Worm (Caenorhabditis elegans) whole organism, L4 larva: Measurements from ENCODE around the gene rpn-6.2.

Source experiments
- D1046.2 ChIP-seq: fragments of 200-800 bp; sonication (Bioruptor generic); IDR thresholded peaks from 2 replicates; pipeline ENCODE4 v1.3.6; 2022; ENCODE audit warnings: missing genetic modification characterization, missing compliant biosample characterization
- F26F4.8 ChIP-seq: fragments of 200-800 bp; sonication (Bioruptor generic); conservative IDR thresholded peaks from 2 replicates; pipeline ENCODE4 v1.3.6; 2022; ENCODE audit warnings: missing genetic modification characterization, missing compliant biosample characterization
- F44E2.7 ChIP-seq: fragments of 200-800 bp; sonication (Bioruptor generic); IDR thresholded peaks from 2 replicates; pipeline ENCODE4 v2.1.2; 2022; ENCODE audit warnings: missing genetic modification characterization, missing compliant biosample characterization
- F49E8.2 ChIP-seq: sonication (generic microtip); optimal IDR thresholded peaks from 2 replicates; lab custom pipeline; 2016; ENCODE audit warnings: missing compliant biosample characterization, mild to moderate bottlenecking, missing genetic modification characterization, borderline replicate concordance
- T20F7.1 ChIP-seq: fragments of 200-800 bp; sonication (Bioruptor generic); optimal IDR thresholded peaks from 2 replicates; lab custom pipeline; 2018; ENCODE audit warnings: mild to moderate bottlenecking, missing genetic modification characterization, missing compliant biosample characterization
- T26A8.4 ChIP-seq: fragments of 200-800 bp; sonication (Bioruptor generic); IDR thresholded peaks from 2 replicates; pipeline ENCODE4 v1.3.6; 2022; ENCODE audit warnings: missing genetic modification characterization, missing compliant biosample characterization
- Y48G9A.11 ChIP-seq: fragments of 200-800 bp; sonication (Bioruptor generic); IDR thresholded peaks from 2 replicates; pipeline ENCODE4 v1.3.6; 2022; ENCODE audit warnings: missing genetic modification reagents, missing genetic modification characterization, missing compliant biosample characterization
- ama-1 ChIP-seq: fragments of 150-350 bp; optimal IDR thresholded peaks from 2 replicates; lab custom pipeline; 2014; ENCODE audit warnings: inconsistent platforms, mixed read lengths
- ces-1 ChIP-seq: fragments of 150-350 bp; sonication (generic microtip); optimal IDR thresholded peaks from 4 replicates; lab custom pipeline; 2014; ENCODE audit warnings: missing biosample characterization, missing genetic modification reagents, missing genetic modification characterization
- ctbp-1 ChIP-seq: fragments of 200-800 bp; sonication (Bioruptor generic); IDR thresholded peaks from 2 replicates; pipeline ENCODE4 v1.3.6; 2022; ENCODE audit warnings: missing genetic modification reagents, missing genetic modification characterization, missing compliant biosample characterization
- daf-16 ChIP-seq, 3 experiments: sonication (generic microtip); optimal IDR thresholded peaks; 2 replicates each; lab custom pipeline; 2016 to 2017; ENCODE audit warnings: missing genetic modification characterization in 3 of 3, missing genetic modification reagents in 3 of 3, mild to moderate bottlenecking in 2 of 3, missing compliant biosample characterization in 2 of 3, missing biosample characterization in 1 of 3, moderate library complexity in 1 of 3
- daf-19 ChIP-seq: fragments of 200-800 bp; sonication (Bioruptor generic); conservative IDR thresholded peaks from 2 replicates; pipeline ENCODE4 v1.3.6; 2022; ENCODE audit warnings: missing genetic modification characterization, missing compliant biosample characterization
- daf-8 ChIP-seq: fragments of 200-800 bp; sonication (Bioruptor generic); IDR thresholded peaks from 2 replicates; pipeline ENCODE4 v1.3.6; 2022; ENCODE audit warnings: missing genetic modification characterization, missing compliant biosample characterization
- dmd-6 ChIP-seq: fragments of 200-800 bp; sonication (Bioruptor generic); IDR thresholded peaks from 2 replicates; pipeline ENCODE4 v1.3.6; 2022; ENCODE audit warnings: missing genetic modification reagents, missing genetic modification characterization, missing compliant biosample characterization
- dmd-8 ChIP-seq: fragments of 200-800 bp; sonication (Bioruptor generic); IDR thresholded peaks from 2 replicates; pipeline ENCODE4 v1.3.6; 2022; ENCODE audit warnings: missing genetic modification characterization, missing compliant biosample characterization
- dpl-1 ChIP-seq: fragments of 150-350 bp; optimal IDR thresholded peaks from 2 replicates; lab custom pipeline; 2014; ENCODE audit warnings: missing biosample characterization, missing genetic modification reagents, missing genetic modification characterization
- duxl-1 ChIP-seq: sonication (generic microtip); optimal IDR thresholded peaks from 2 replicates; lab custom pipeline; 2016; ENCODE audit warnings: mild to moderate bottlenecking, missing genetic modification characterization, moderate library complexity, missing compliant biosample characterization; ENCODE audit not compliant: poor library complexity
- egl-43 ChIP-seq: fragments of 200-800 bp; sonication (Bioruptor generic); IDR thresholded peaks from 2 replicates; pipeline ENCODE4 v1.3.6; 2022; ENCODE audit warnings: missing genetic modification reagents, missing genetic modification characterization, missing compliant biosample characterization
- hif-1 ChIP-seq, 2 experiments: sonication (generic microtip); optimal IDR thresholded peaks; 2 replicates each; lab custom pipeline; 2016 to 2017; ENCODE audit warnings: missing compliant biosample characterization in 2 of 2, missing genetic modification characterization in 2 of 2, missing genetic modification reagents in 2 of 2, missing genotype in 2 of 2, mild to moderate bottlenecking in 1 of 2
- hlh-30 ChIP-seq: sonication (generic microtip); optimal IDR thresholded peaks from 2 replicates; lab custom pipeline; 2017; ENCODE audit warnings: antibody characterized with exemption, mild to moderate bottlenecking, missing genetic modification characterization, missing compliant biosample characterization; ENCODE audit not compliant: insufficient read depth
- lim-7 ChIP-seq: fragments of 200-800 bp; sonication (Bioruptor generic); IDR thresholded peaks from 2 replicates; pipeline ENCODE4 v1.3.6; 2022; ENCODE audit warnings: missing genetic modification characterization, missing compliant biosample characterization
- lin-13 ChIP-seq: fragments of 150-350 bp; optimal IDR thresholded peaks from 2 replicates; lab custom pipeline; 2014; ENCODE audit warnings: missing biosample characterization, missing genetic modification reagents, missing genetic modification characterization
- lin-15B ChIP-seq: fragments of 150-350 bp; sonication (generic microtip); optimal IDR thresholded peaks from 3 replicates; lab custom pipeline; 2014; ENCODE audit warnings: missing biosample characterization, missing genetic modification characterization
- lin-39 ChIP-seq: fragments of 150-350 bp; optimal IDR thresholded peaks from 2 replicates; lab custom pipeline; 2014; ENCODE audit warnings: missing biosample characterization, missing genetic modification reagents, missing genetic modification characterization
- lsy-2 ChIP-seq, 2 experiments: fragments of 150-350 bp in 1 of 2; sonication (generic microtip) in 1 of 2; optimal IDR thresholded peaks; 2 replicates each; lab custom pipeline; 2014 to 2017; ENCODE audit warnings: missing biosample characterization in 2 of 2, missing genetic modification characterization in 2 of 2
- madf-5 ChIP-seq, 2 experiments: fragments of 200-800 bp; sonication (Bioruptor generic); IDR thresholded peaks; 2 replicates each; pipeline ENCODE4 v1.3.6; 2022; ENCODE audit warnings: missing compliant biosample characterization in 2 of 2, missing genetic modification characterization in 2 of 2
- madf-9 ChIP-seq: fragments of 200-800 bp; sonication (Bioruptor generic); conservative IDR thresholded peaks from 2 replicates; pipeline ENCODE4 v1.3.6; 2022; ENCODE audit warnings: missing genetic modification reagents, missing genetic modification characterization, missing compliant biosample characterization
- mdl-1 ChIP-seq, 2 experiments: fragments of 150-350 bp in 1 of 2; sonication (generic microtip) in 1 of 2; optimal IDR thresholded peaks; 2 replicates each; lab custom pipeline; 2014 to 2017; ENCODE audit warnings: missing biosample characterization in 2 of 2, missing genetic modification characterization in 2 of 2
- mdt-29 ChIP-seq: fragments of 200-800 bp; sonication (Bioruptor generic); IDR thresholded peaks from 2 replicates; pipeline ENCODE4 v1.3.6; 2022; ENCODE audit warnings: missing genetic modification reagents, missing genetic modification characterization, missing compliant biosample characterization
- mep-1 ChIP-seq: fragments of 150-350 bp; sonication (generic microtip); optimal IDR thresholded peaks from 3 replicates; lab custom pipeline; 2014; ENCODE audit warnings: missing biosample characterization, missing genetic modification characterization
- mxl-2 ChIP-seq: fragments of 200-800 bp; sonication (Bioruptor generic); conservative IDR thresholded peaks from 2 replicates; pipeline ENCODE4 v1.3.6; 2022; ENCODE audit warnings: missing genetic modification reagents, missing genetic modification characterization, missing compliant biosample characterization
- nhr-10 ChIP-seq: fragments of 150-350 bp; optimal IDR thresholded peaks from 2 replicates; lab custom pipeline; 2014; ENCODE audit warnings: missing biosample characterization, missing genetic modification characterization
- nhr-102 ChIP-seq: sonication (generic microtip); optimal IDR thresholded peaks from 2 replicates; lab custom pipeline; 2016; ENCODE audit warnings: mild to moderate bottlenecking, missing genetic modification characterization, moderate library complexity, missing compliant biosample characterization
- nhr-41 ChIP-seq: fragments of 200-800 bp; sonication (Bioruptor generic); IDR thresholded peaks from 2 replicates; pipeline ENCODE4 v1.3.6; 2022; ENCODE audit warnings: missing genetic modification reagents, missing genetic modification characterization, missing compliant biosample characterization
- nhr-76 ChIP-seq: fragments of 150-350 bp; optimal IDR thresholded peaks from 2 replicates; lab custom pipeline; 2014; ENCODE audit warnings: missing biosample characterization, missing genetic modification characterization
- php-3 ChIP-seq: fragments of 200-800 bp; sonication (Bioruptor generic); IDR thresholded peaks from 2 replicates; pipeline ENCODE4 v1.3.6; 2022; ENCODE audit warnings: missing genetic modification reagents, missing genetic modification characterization, missing compliant biosample characterization
- pqm-1 ChIP-seq: sonication (generic microtip); optimal IDR thresholded peaks from 2 replicates; lab custom pipeline; 2017; ENCODE audit warnings: missing biosample characterization, missing genetic modification characterization
- rbr-2 ChIP-seq: sonication (generic microtip); optimal IDR thresholded peaks from 2 replicates; lab custom pipeline; 2016; ENCODE audit warnings: missing genotype, missing genetic modification characterization, missing compliant biosample characterization
- saeg-2 ChIP-seq: fragments of 200-800 bp; sonication (Bioruptor generic); IDR thresholded peaks from 2 replicates; pipeline ENCODE4 v1.3.6; 2022; ENCODE audit warnings: missing genetic modification reagents, missing genetic modification characterization, missing compliant biosample characterization
- set-16 ChIP-seq: fragments of 200-800 bp; sonication (Bioruptor generic); IDR thresholded peaks from 2 replicates; pipeline ENCODE4 v1.3.6; 2022; ENCODE audit warnings: missing genetic modification reagents, missing genetic modification characterization, missing compliant biosample characterization
- skn-1 ChIP-seq: fragments of 150-350 bp; optimal IDR thresholded peaks from 2 replicates; lab custom pipeline; 2014; ENCODE audit warnings: missing biosample characterization, missing genetic modification characterization
- snpc-1.2 ChIP-seq: fragments of 200-800 bp; sonication (Bioruptor generic); IDR thresholded peaks from 2 replicates; pipeline ENCODE4 v1.3.6; 2022; ENCODE audit warnings: missing genetic modification reagents, missing genetic modification characterization, missing compliant biosample characterization
- spr-1 ChIP-seq: sonication (generic microtip); optimal IDR thresholded peaks from 2 replicates; lab custom pipeline; 2016; ENCODE audit warnings: mild to moderate bottlenecking, missing genetic modification characterization, missing compliant biosample characterization
- unc-62 ChIP-seq, 3 experiments: fragments of 150-350 bp in 1 of 3; sonication (generic microtip); optimal IDR thresholded peaks in 2 of 3; peaks in 1 of 3; 1 replicate in 1 of 3; 2 replicates in 2 of 3; lab custom pipeline; 2014 to 2017; ENCODE audit warnings: missing biosample characterization in 3 of 3, missing genetic modification characterization in 3 of 3, missing genetic modification reagents in 3 of 3, missing genotype in 1 of 3
- zag-1 ChIP-seq: fragments of 150-350 bp; optimal IDR thresholded peaks from 2 replicates; lab custom pipeline; 2014; ENCODE audit warnings: missing biosample characterization, missing genetic modification characterization
- zfp-2 ChIP-seq: sonication (generic microtip); optimal IDR thresholded peaks from 2 replicates; lab custom pipeline; 2016; ENCODE audit warnings: mild to moderate bottlenecking, missing genetic modification characterization, missing compliant biosample characterization
- zip-11 ChIP-seq: fragments of 200-800 bp; sonication (Bioruptor generic); IDR thresholded peaks from 2 replicates; pipeline ENCODE4 v1.3.6; 2022; ENCODE audit warnings: missing genetic modification characterization, missing compliant biosample characterization
- zip-2 ChIP-seq: fragments of 150-350 bp; optimal IDR thresholded peaks from 2 replicates; lab custom pipeline; 2014; ENCODE audit warnings: missing biosample characterization, missing genetic modification characterization
- ztf-7 ChIP-seq: fragments of 150-350 bp; optimal IDR thresholded peaks from 2 replicates; lab custom pipeline; 2014; ENCODE audit warnings: missing biosample characterization, missing genetic modification characterization

rpn-6.2 gene

ce11 chrIII:9051119-9051597, 49.4 kb upstream of the rpn-6.2 start (continued):
- TF ChIP-seq snpc-1.2 (peak; percentile 46; the same call in 1 of the 2 replicates), duxl-1 (peak; percentile 17), nhr-41 (GFP tag; lab: Robert Waterston, UW) (0 out of 2 replicates have a peak, but pooled peaks have one; percentile 43), pqm-1 (tag; lab: Kevin White, UChicago) (peak; percentile 19), dmd-8 (GFP tag; lab: Robert Waterston, UW) (no peak), T26A8.4 (GFP tag; lab: Robert Waterston, UW) (peak; percentile 89), daf-16 (GFP tag; optimal IDR thresholded peaks at IDR 0.05; lab: Kevin White, UChicago) (peak; percentile 23 to 52), daf-16 (tag; optimal IDR thresholded peaks at IDR 0.05; lab: Kevin White, UChicago) (peak; percentile 97), F49E8.2 (tag; lab: Kevin White, UChicago) (no peak), Y48G9A.11 (no peak), F26F4.8 (GFP tag; lab: Robert Waterston, UW) (no peak), T20F7.1 (GFP tag; lab: Kevin White, UChicago) (peak; percentile 84), zag-1 (tag; lab: Kevin White, UChicago) (no peak), dpl-1 (GFP tag; lab: Kevin White, UChicago) (peak; percentile 51), D1046.2 (0 out of 2 replicates have a peak, but pooled peaks have one; percentile 4), nhr-102 (tag; lab: Kevin White, UChicago) (peak; percentile 18), saeg-2 (GFP tag; lab: Robert Waterston, UW) (0 out of 2 replicates have a peak, but pooled peaks have one; percentile 70), lin-15B (no peak), egl-43 (GFP tag; lab: Robert Waterston, UW) (peak; percentile 53; the same call in 1 of the 2 replicates), madf-9 (GFP tag; lab: Robert Waterston, UW) (peak; percentile 62), ctbp-1 (GFP tag; lab: Robert Waterston, UW) (peak; percentile 76), daf-19 (GFP tag; lab: Robert Waterston, UW) (peak; percentile 31; the same call in 1 of the 2 replicates), ztf-7 (peak; percentile 65), hif-1 (tag; optimal IDR thresholded peaks at IDR 0.05; lab: Kevin White, UChicago) (peak in 1 of 2 experiments; percentile 37), mxl-2 (GFP tag; lab: Robert Waterston, UW) (no peak), nhr-10 (peak; percentile 31), ama-1 (lab: Kevin White, UChicago) (peak; percentile 90), hlh-30 (peak; percentile 87), unc-62 (GFP tag; optimal IDR thresholded peaks at IDR 0.05 in 1 of 2; lab: Kevin White, UChicago) (no peak), unc-62 (tag; optimal IDR thresholded peaks at IDR 0.05; lab: Kevin White, UChicago) (no peak), dmd-6 (peak; percentile 63), mdt-29 (GFP tag; lab: Robert Waterston, UW) (peak; percentile 85), lin-39 (no peak), lim-7 (GFP tag; lab: Robert Waterston, UW) (peak; percentile 66; the same call in 1 of the 2 replicates), F44E2.7 (0 out of 2 replicates have a peak, but pooled peaks have one; percentile 14), zip-2 (tag; lab: Kevin White, UChicago) (peak; percentile 74), lsy-2 (tag; optimal IDR thresholded peaks at IDR 0.05; lab: Kevin White, UChicago) (peak in 1 of 2 experiments; percentile 91), set-16 (GFP tag; lab: Robert Waterston, UW) (no peak), skn-1 (tag; lab: Kevin White, UChicago) (no peak), spr-1 (tag; lab: Kevin White, UChicago) (peak; percentile 27), ces-1 (GFP tag; lab: Kevin White, UChicago) (no peak), rbr-2 (tag; lab: Kevin White, UChicago) (peak; percentile 53), php-3 (peak; percentile 29; the same call in 1 of the 2 replicates), zip-11 (GFP tag; lab: Robert Waterston, UW) (no peak), mep-1 (tag; lab: Kevin White, UChicago) (peak; percentile 92), nhr-76 (peak; percentile 11), madf-5 (GFP tag; IDR thresholded peaks at IDR 0.05; lab: Robert Waterston, UW) (peak in 1 of 2 experiments; percentile 4; a peak in 1 of 4 replicates), lin-13 (GFP tag; lab: Kevin White, UChicago) (peak; percentile 76), zfp-2 (no peak), daf-8 (GFP tag; lab: Robert Waterston, UW) (no peak), mdl-1 (tag; optimal IDR thresholded peaks at IDR 0.05; lab: Kevin White, UChicago) (peak in 1 of 2 experiments; percentile 56)
